Fruit fly (Drosophila melanogaster) whole organism, adult: ENCODE data around the gene Acbp3.

Experiments
- CG11617 ChIP-seq: fragments of 200-800 bp; sonication (Bioruptor generic); optimal IDR thresholded peaks from 2 replicates; lab custom pipeline; 2017; ENCODE audit warnings: mild to moderate bottlenecking, missing biosample characterization, missing genetic modification reagents, missing genetic modification characterization
- CG12768 ChIP-seq: fragments of 200-800 bp; sonication (Bioruptor generic); optimal IDR thresholded peaks from 2 replicates; lab custom pipeline; 2017; ENCODE audit warnings: missing biosample characterization, missing genetic modification characterization, mild to moderate bottlenecking, moderate library complexity, missing genetic modification reagents
- CG14711 ChIP-seq: fragments of 200-800 bp; sonication (Bioruptor generic); optimal IDR thresholded peaks from 2 replicates; lab custom pipeline; 2018; ENCODE audit warnings: missing biosample characterization, mild to moderate bottlenecking, missing genetic modification characterization, moderate library complexity
- CG1620 ChIP-seq: fragments of 200-800 bp; sonication (Bioruptor generic); optimal IDR thresholded peaks from 2 replicates; lab custom pipeline; 2016; ENCODE audit warnings: missing biosample characterization, missing genetic modification characterization
- CG33017 ChIP-seq: fragments of 200-800 bp; sonication (Bioruptor generic); optimal IDR thresholded peaks from 2 replicates; lab custom pipeline; 2018; ENCODE audit warnings: missing biosample characterization, mild to moderate bottlenecking, missing genetic modification characterization, moderate library complexity
- CG5204 ChIP-seq: fragments of 200-800 bp; sonication (Bioruptor generic); optimal IDR thresholded peaks from 2 replicates; lab custom pipeline; 2016; ENCODE audit warnings: missing biosample characterization, missing genetic modification characterization
- CG7045 ChIP-seq: fragments of 200-800 bp; sonication (Bioruptor generic); optimal IDR thresholded peaks from 2 replicates; lab custom pipeline; 2017; ENCODE audit warnings: missing biosample characterization, mild to moderate bottlenecking, missing genetic modification characterization
- CG7101 ChIP-seq: fragments of 200-800 bp; sonication (Bioruptor generic); optimal IDR thresholded peaks from 2 replicates; lab custom pipeline; 2018; ENCODE audit warnings: missing biosample characterization, mild to moderate bottlenecking, missing genetic modification characterization, moderate library complexity
- Clk ChIP-seq: fragments of 200-800 bp; sonication (Bioruptor generic); optimal IDR thresholded peaks from 2 replicates; lab custom pipeline; 2017; ENCODE audit warnings: missing biosample characterization, missing genetic modification characterization
- Crg-1 ChIP-seq: fragments of 200-800 bp; sonication (Bioruptor generic); optimal IDR thresholded peaks from 2 replicates; lab custom pipeline; 2016; ENCODE audit warnings: missing biosample characterization, missing genetic modification characterization
- Hr96 ChIP-seq: fragments of 200-800 bp; sonication (Bioruptor generic); optimal IDR thresholded peaks from 2 replicates; lab custom pipeline; 2016; ENCODE audit warnings: missing biosample characterization, missing genetic modification characterization
- Mnt ChIP-seq: fragments of 200-800 bp; sonication (Bioruptor generic); optimal IDR thresholded peaks from 2 replicates; lab custom pipeline; 2016; ENCODE audit warnings: missing biosample characterization, mild to moderate bottlenecking, missing genetic modification characterization
- bab1 ChIP-seq: fragments of 200-800 bp; sonication (Bioruptor generic); optimal IDR thresholded peaks from 3 replicates; lab custom pipeline; 2019; ENCODE audit warnings: missing biosample characterization, mild to moderate bottlenecking, missing genetic modification characterization, moderate library complexity
- cic ChIP-seq: fragments of 200-800 bp; sonication (Bioruptor generic); optimal IDR thresholded peaks from 2 replicates; lab custom pipeline; 2017; ENCODE audit warnings: missing biosample characterization, mild to moderate bottlenecking, missing genetic modification characterization, moderate library complexity
- cnc ChIP-seq, 2 experiments: fragments of >200 bp; optimal IDR thresholded peaks; 2 replicates each; lab custom pipeline; 2017
- kay ChIP-seq: fragments of 200-800 bp; sonication (Bioruptor generic); peaks from one replicate; lab custom pipeline; 2016; ENCODE audit warnings: missing biosample characterization, missing genetic modification characterization, borderline replicate concordance
- ovo ChIP-seq: fragments of 200-800 bp; sonication (Bioruptor generic); optimal IDR thresholded peaks from 2 replicates; lab custom pipeline; 2016; ENCODE audit warnings: missing biosample characterization, missing genetic modification characterization
- pad ChIP-seq: fragments of 200-800 bp; sonication (Bioruptor generic); optimal IDR thresholded peaks from 3 replicates; lab custom pipeline; 2017; ENCODE audit warnings: missing biosample characterization, missing genetic modification characterization, mild to moderate bottlenecking, moderate library complexity, missing genetic modification reagents
- tj ChIP-seq: fragments of 200-800 bp; sonication (Bioruptor generic); optimal IDR thresholded peaks from 3 replicates; lab custom pipeline; 2017; ENCODE audit warnings: missing biosample characterization, mild to moderate bottlenecking, missing genetic modification characterization, moderate library complexity
- toe ChIP-seq: fragments of 200-800 bp; sonication (Bioruptor generic); optimal IDR thresholded peaks from 2 replicates; lab custom pipeline; 2016; ENCODE audit warnings: missing biosample characterization, missing genetic modification characterization

The Acbp3 gene

dm6 chr3L:7155522-7155978 lies 24.9 kb downstream of the Acbp3 start:
- TF ChIP-seq ovo (no peak), kay (GFP tag; lab: Kevin White, UChicago) (no peak), tj (GFP tag; lab: Kevin White, UChicago) (no peak), cnc (optimal IDR thresholded peaks at IDR 0.05; lab: Kevin White, UChicago) (no peak), Crg-1 (GFP tag; lab: Kevin White, UChicago) (no peak), CG12768 (GFP tag; lab: Kevin White, UChicago) (no peak), CG1620 (no peak), pad (GFP tag; lab: Kevin White, UChicago) (no peak), cic (GFP tag; lab: Kevin White, UChicago) (no peak), Hr96 (GFP tag; lab: Kevin White, UChicago) (no peak), toe (GFP tag; lab: Kevin White, UChicago) (no peak), CG7101 (tag; lab: Kevin White, UChicago) (no peak), CG7045 (GFP tag; lab: Kevin White, UChicago) (no peak), CG14711 (tag; lab: Kevin White, UChicago) (no peak), CG33017 (tag; lab: Kevin White, UChicago) (no peak), CG5204 (no peak), Clk (GFP tag; lab: Kevin White, UChicago) (no peak)

DNA sequence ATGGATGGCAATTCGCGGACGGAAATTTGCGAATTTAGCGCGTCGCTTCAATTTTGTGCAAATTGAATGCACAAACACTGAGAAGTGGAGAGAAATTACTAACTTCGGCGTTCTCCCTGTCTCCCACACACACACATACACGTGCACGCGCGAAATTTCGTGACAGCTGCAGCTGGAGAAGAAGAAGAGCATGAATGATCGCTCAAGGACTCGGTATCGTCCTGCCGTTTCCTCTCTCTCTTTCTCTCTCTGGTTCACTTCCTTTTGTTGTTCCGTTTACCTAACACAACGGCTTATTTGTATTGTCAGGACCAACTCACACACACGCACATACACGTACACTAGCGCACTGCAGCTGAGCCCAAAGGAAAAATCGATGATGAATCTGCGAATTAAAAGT lies 25.6 kb downstream of the Acbp3 start:
- TF ChIP-seq Mnt (GFP tag; lab: Kevin White, UChicago) (no peak), CG7045 (GFP tag; lab: Kevin White, UChicago) (no peak), cic (GFP tag; lab: Kevin White, UChicago) (no peak), CG11617 (GFP tag; lab: Kevin White, UChicago) (no peak), CG33017 (tag; lab: Kevin White, UChicago) (no peak), CG14711 (tag; lab: Kevin White, UChicago) (no peak), ovo (no peak), CG1620 (no peak), cnc (optimal IDR thresholded peaks at IDR 0.05; lab: Kevin White, UChicago) (no peak), toe (GFP tag; lab: Kevin White, UChicago) (no peak), Clk (GFP tag; lab: Kevin White, UChicago) (no peak), kay (GFP tag; lab: Kevin White, UChicago) (no peak), tj (GFP tag; lab: Kevin White, UChicago) (no peak)

dm6 chr3L:7156890-7157289 lies 26.2 kb downstream of the Acbp3 start, which contains the start of gene corn:
corn (minus strand) TSS chr3L:7157073.
- TF ChIP-seq bab1 (GFP tag; lab: Kevin White, UChicago) (no peak), CG7101 (tag; lab: Kevin White, UChicago) (peak; percentile 6), CG11617 (GFP tag; lab: Kevin White, UChicago) (no peak), Clk (GFP tag; lab: Kevin White, UChicago) (no peak), pad (GFP tag; lab: Kevin White, UChicago) (no peak)

DNA sequence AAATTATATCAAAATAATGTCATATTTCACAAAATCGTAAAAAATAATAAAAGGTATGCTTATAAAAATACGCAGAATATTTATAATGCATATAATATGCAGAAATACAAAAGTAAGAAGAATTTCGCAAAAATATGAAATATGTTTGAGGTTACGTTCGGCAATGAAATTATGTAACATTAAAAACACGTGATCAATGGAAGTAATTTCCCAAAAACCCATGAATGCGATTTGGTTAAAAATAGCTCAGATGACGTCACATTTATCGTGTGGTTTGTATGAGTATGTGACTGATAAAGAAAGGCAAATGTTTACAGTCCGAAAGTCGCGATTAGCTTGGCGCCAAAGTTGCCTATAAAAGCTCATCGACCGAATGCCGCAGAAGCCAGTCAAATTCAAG lies 27.0 kb downstream of the Acbp3 start, which contains the start of gene CG8620:
Gene CG8620, plus strand, starts transcription at position 387 of the 400 bp plus-strand sequence.
- TF ChIP-seq Hr96 (GFP tag; lab: Kevin White, UChicago) (no peak), CG7045 (GFP tag; lab: Kevin White, UChicago) (no peak), pad (GFP tag; lab: Kevin White, UChicago) (no peak), CG1620 (no peak), Crg-1 (GFP tag; lab: Kevin White, UChicago) (no peak), CG7101 (tag; lab: Kevin White, UChicago) (no peak), Mnt (GFP tag; lab: Kevin White, UChicago) (no peak), CG33017 (tag; lab: Kevin White, UChicago) (no peak), CG14711 (tag; lab: Kevin White, UChicago) (no peak), Clk (GFP tag; lab: Kevin White, UChicago) (no peak)

dm6 chr3L:7161310-7161709 lies 30.6 kb downstream of the Acbp3 start:
- TF ChIP-seq bab1 (GFP tag; lab: Kevin White, UChicago) (no peak), cnc (optimal IDR thresholded peaks at IDR 0.05; lab: Kevin White, UChicago) (no peak), CG33017 (tag; lab: Kevin White, UChicago) (no peak), Crg-1 (GFP tag; lab: Kevin White, UChicago) (no peak), tj (GFP tag; lab: Kevin White, UChicago) (no peak), CG14711 (tag; lab: Kevin White, UChicago) (no peak), CG12768 (GFP tag; lab: Kevin White, UChicago) (no peak), kay (GFP tag; lab: Kevin White, UChicago) (no peak), CG7045 (GFP tag; lab: Kevin White, UChicago) (no peak), ovo (no peak)

DNA sequence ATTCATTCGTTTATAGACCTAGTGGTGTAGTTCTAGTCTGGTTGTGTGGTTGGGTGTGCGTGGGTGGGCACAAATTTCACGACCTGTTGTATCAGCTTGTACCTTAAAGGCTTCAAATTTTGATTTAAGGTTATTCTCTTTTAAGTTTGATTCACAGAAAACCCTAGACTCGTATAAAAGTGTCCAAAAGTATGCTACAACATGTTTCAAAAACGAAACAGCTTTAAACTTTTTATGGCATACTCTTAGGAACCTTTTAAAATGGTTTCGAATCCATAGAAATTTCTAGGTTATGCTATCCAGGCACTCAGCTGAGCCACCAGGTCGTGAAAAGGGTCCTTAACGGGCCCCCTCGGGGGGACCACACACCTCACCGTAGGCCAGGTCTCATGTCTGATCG lies 31.2 kb downstream of the Acbp3 start:
- TF ChIP-seq bab1 (GFP tag; lab: Kevin White, UChicago): no peak
- TF ChIP-seq CG11617 (GFP tag; lab: Kevin White, UChicago): no peak
- no peak for TF ChIP-seq CG5204
- no peak for TF ChIP-seq pad (GFP tag; lab: Kevin White, UChicago)
- no peak for TF ChIP-seq CG7045 (GFP tag; lab: Kevin White, UChicago)
- TF ChIP-seq kay (GFP tag; lab: Kevin White, UChicago): no peak
- no peak for TF ChIP-seq Mnt (GFP tag; lab: Kevin White, UChicago)
- no peak for TF ChIP-seq CG12768 (GFP tag; lab: Kevin White, UChicago)
- no peak for TF ChIP-seq cnc (optimal IDR thresholded peaks at IDR 0.05; lab: Kevin White, UChicago)
- TF ChIP-seq CG14711 (tag; lab: Kevin White, UChicago): no peak
- no peak for TF ChIP-seq cic (GFP tag; lab: Kevin White, UChicago)
- TF ChIP-seq toe (GFP tag; lab: Kevin White, UChicago): no peak
- no peak for TF ChIP-seq Crg-1 (GFP tag; lab: Kevin White, UChicago)
- TF ChIP-seq CG33017 (tag; lab: Kevin White, UChicago): no peak
